Worm (Caenorhabditis elegans) whole organism, L3 larva: Measurements from ENCODE around the gene nhr-58.
A peak's percentile ranks its signal among the peaks of the same experiment; 100 is the strongest.

Experiments
- R02D3.7 ChIP-seq: fragments of 150-350 bp; optimal IDR thresholded peaks from 2 replicates; lab custom pipeline; 2014; ENCODE audit warnings: missing biosample characterization, missing genetic modification characterization
- ZK546.5 ChIP-seq: sonication (generic microtip); optimal IDR thresholded peaks from 2 replicates; lab custom pipeline; 2017; ENCODE audit warnings: missing biosample characterization, missing genetic modification characterization
- ceh-28 ChIP-seq: fragments of 150-350 bp; optimal IDR thresholded peaks from 2 replicates; lab custom pipeline; 2014; ENCODE audit warnings: missing biosample characterization, missing genetic modification reagents, missing genetic modification characterization
- ceh-82 ChIP-seq: fragments of 150-350 bp; optimal IDR thresholded peaks from 2 replicates; lab custom pipeline; 2014; ENCODE audit warnings: missing biosample characterization, missing genetic modification characterization
- ceh-9 ChIP-seq: sonication (generic microtip); optimal IDR thresholded peaks from 2 replicates; lab custom pipeline; 2018; ENCODE audit warnings: missing biosample characterization, missing genetic modification characterization
- egl-27 ChIP-seq: sonication (generic microtip); optimal IDR thresholded peaks from 4 replicates; lab custom pipeline; 2017; ENCODE audit warnings: missing biosample characterization, missing genetic modification reagents, missing genetic modification characterization
- egl-5 ChIP-seq: fragments of 150-350 bp; optimal IDR thresholded peaks from 2 replicates; lab custom pipeline; 2017; ENCODE audit warnings: missing biosample characterization, missing genetic modification reagents, missing genetic modification characterization, inconsistent platforms
- elt-1 ChIP-seq: fragments of 150-350 bp; optimal IDR thresholded peaks from 2 replicates; lab custom pipeline; 2014; ENCODE audit warnings: missing biosample characterization, missing genetic modification characterization
- elt-2 ChIP-seq: sonication (generic microtip); optimal IDR thresholded peaks from 2 replicates; lab custom pipeline; 2016; ENCODE audit warnings: missing genetic modification reagents, mild to moderate bottlenecking, missing genetic modification characterization, missing compliant biosample characterization
- elt-3 ChIP-seq, 3 experiments: fragments of 150-350 bp in 1 of 3; sonication (generic microtip) in 2 of 3; optimal IDR thresholded peaks; 2 replicates in 2 of 3; 4 replicates in 1 of 3; lab custom pipeline; 2014 to 2017; ENCODE audit warnings: missing biosample characterization in 3 of 3, missing genetic modification characterization in 3 of 3
- eor-1 ChIP-seq, 2 experiments: fragments of 150-350 bp; optimal IDR thresholded peaks; 2 replicates each; lab custom pipeline; 2014 to 2018; ENCODE audit warnings: missing biosample characterization in 2 of 2, missing genetic modification characterization in 2 of 2
- fos-1 ChIP-seq: fragments of 150-350 bp; optimal IDR thresholded peaks from 2 replicates; lab custom pipeline; 2014; ENCODE audit warnings: missing biosample characterization, missing genetic modification characterization
- hmg-11 ChIP-seq: sonication (generic microtip); optimal IDR thresholded peaks from 2 replicates; lab custom pipeline; 2016; ENCODE audit warnings: missing genetic modification characterization, missing compliant biosample characterization
- jun-1 ChIP-seq: fragments of 150-350 bp; optimal IDR thresholded peaks from 2 replicates; lab custom pipeline; 2014; ENCODE audit warnings: missing biosample characterization, missing genetic modification reagents, missing genetic modification characterization
- lin-15B ChIP-seq: fragments of 150-350 bp; optimal IDR thresholded peaks from 2 replicates; lab custom pipeline; 2014; ENCODE audit warnings: missing biosample characterization, missing genetic modification characterization
- lsy-12 ChIP-seq: sonication (generic microtip); optimal IDR thresholded peaks from 2 replicates; lab custom pipeline; 2016; ENCODE audit warnings: mild to moderate bottlenecking, missing genetic modification characterization, missing compliant biosample characterization
- mml-1 ChIP-seq: fragments of 150-350 bp; sonication (generic microtip); optimal IDR thresholded peaks from 3 replicates; lab custom pipeline; 2014; ENCODE audit warnings: missing biosample characterization, missing genetic modification characterization
- nfya-1 ChIP-seq: sonication (generic microtip); optimal IDR thresholded peaks from 2 replicates; lab custom pipeline; 2017; ENCODE audit warnings: missing genetic modification characterization, mild to moderate bottlenecking, missing compliant biosample characterization, antibody characterized with exemption, moderate library complexity; ENCODE audit not compliant: insufficient read depth
- nhr-11 ChIP-seq: fragments of 150-350 bp; optimal IDR thresholded peaks from 2 replicates; lab custom pipeline; 2014; ENCODE audit warnings: missing biosample characterization, missing genetic modification characterization
- nhr-12 ChIP-seq: fragments of 150-350 bp; optimal IDR thresholded peaks from 2 replicates; lab custom pipeline; 2014; ENCODE audit warnings: missing biosample characterization, missing genetic modification characterization
- nhr-23 ChIP-seq: fragments of 150-350 bp; optimal IDR thresholded peaks from 2 replicates; lab custom pipeline; 2014; ENCODE audit warnings: missing biosample characterization, missing genetic modification reagents, missing genetic modification characterization
- nhr-25 ChIP-seq: sonication (generic microtip); optimal IDR thresholded peaks from 2 replicates; lab custom pipeline; 2017; ENCODE audit warnings: missing biosample characterization, missing genetic modification characterization
- nhr-43 ChIP-seq: sonication (generic microtip); optimal IDR thresholded peaks from 2 replicates; lab custom pipeline; 2016; ENCODE audit warnings: mild to moderate bottlenecking, missing genetic modification characterization, missing compliant biosample characterization; ENCODE audit not compliant: poor library complexity, severe bottlenecking
- nhr-67 ChIP-seq: fragments of 150-350 bp; optimal IDR thresholded peaks from 2 replicates; lab custom pipeline; 2014; ENCODE audit warnings: missing biosample characterization, missing genetic modification characterization
- nhr-76 ChIP-seq: fragments of 150-350 bp; sonication (generic microtip); optimal IDR thresholded peaks from 5 replicates; lab custom pipeline; 2014; ENCODE audit warnings: missing biosample characterization, missing genetic modification characterization
- pha-4 ChIP-seq: fragments of 150-350 bp; optimal IDR thresholded peaks from 2 replicates; lab custom pipeline; 2014; ENCODE audit warnings: missing biosample characterization, missing genetic modification reagents, missing genetic modification characterization
- pqm-1 ChIP-seq: fragments of 150-350 bp; optimal IDR thresholded peaks from 2 replicates; lab custom pipeline; 2017; ENCODE audit warnings: missing biosample characterization, missing genetic modification characterization, inconsistent platforms
- sea-2 ChIP-seq: fragments of 150-350 bp; sonication (generic microtip); optimal IDR thresholded peaks from 4 replicates; lab custom pipeline; 2014; ENCODE audit warnings: missing biosample characterization, missing genetic modification reagents, missing genetic modification characterization
- skn-1 ChIP-seq: fragments of 150-350 bp; optimal IDR thresholded peaks from 2 replicates; lab custom pipeline; 2014; ENCODE audit warnings: missing biosample characterization, missing genetic modification characterization
- snpc-4 ChIP-seq: fragments of 150-350 bp; optimal IDR thresholded peaks from 2 replicates; lab custom pipeline; 2014; ENCODE audit warnings: missing biosample characterization, missing genetic modification characterization
- unc-39 ChIP-seq: sonication (generic microtip); optimal IDR thresholded peaks from 4 replicates; lab custom pipeline; 2017; ENCODE audit warnings: missing biosample characterization, missing genetic modification characterization
- unc-62 ChIP-seq: fragments of 150-350 bp; sonication (generic microtip); optimal IDR thresholded peaks from 4 replicates; lab custom pipeline; 2014; ENCODE audit warnings: missing biosample characterization, missing genetic modification reagents, missing genetic modification characterization
- ztf-11 ChIP-seq: fragments of 150-350 bp; optimal IDR thresholded peaks from 2 replicates; lab custom pipeline; 2014; ENCODE audit warnings: missing biosample characterization, missing genetic modification characterization

Gene nhr-58

ce11 chrV:556055-556454 lies 24.0 kb downstream of the nhr-58 start, which contains the start of gene srx-8:
Gene srx-8 (minus strand): TSS chrV:556155.
- TF ChIP-seq nhr-23 (no peak), lsy-12 (no peak)

ce11 chrV:559940-560339 lies 27.9 kb downstream of the nhr-58 start, which contains the start of gene srx-7:
Gene srx-7 (plus strand): TSS chrV:560195.
- TF ChIP-seq egl-27 (tag; lab: Kevin White, UChicago) (no peak), nhr-12 (tag; lab: Kevin White, UChicago) (no peak), lsy-12 (no peak), pqm-1 (no peak), nhr-23 (no peak), nhr-11 (tag; lab: Kevin White, UChicago) (no peak)

ce11 chrV:562834-563233 lies 30.8 kb downstream of the nhr-58 start, which contains the start of gene C14C6.2:
Gene C14C6.2 (plus strand): TSS chrV:563134.
- TF ChIP-seq elt-2 (tag; lab: Kevin White, UChicago): peak; percentile 9
- no peak for TF ChIP-seq sea-2
- TF ChIP-seq, all 47 proteins: peak for 1

- no peak for TF ChIP-seq nhr-11 (tag; lab: Kevin White, UChicago)
- no peak for TF ChIP-seq nhr-67 (tag; lab: Kevin White, UChicago)
- no peak for TF ChIP-seq nhr-25 (tag; lab: Kevin White, UChicago)
- no peak for TF ChIP-seq mml-1 (tag; lab: Kevin White, UChicago)
- TF ChIP-seq jun-1 (tag; lab: Kevin White, UChicago): no peak
- TF ChIP-seq skn-1: no peak
- no peak for TF ChIP-seq egl-5 (tag; lab: Kevin White, UChicago)
- TF ChIP-seq nhr-43 (tag; lab: Kevin White, UChicago): no peak
- no peak for TF ChIP-seq snpc-4 (tag; lab: Kevin White, UChicago)
- no peak for TF ChIP-seq fos-1 (tag; lab: Kevin White, UChicago)
- no peak for TF ChIP-seq nfya-1 (tag; lab: Kevin White, UChicago)
These were observed 33.9 kb downstream of the nhr-58 start, which contains the start of gene sri-73 for ce11 chrV:565984-566383. Gene sri-73 (minus strand): TSS chrV:566084.

- TF ChIP-seq unc-39 (tag; lab: Kevin White, UChicago) (no peak), pqm-1 (no peak), R02D3.7 (tag; lab: Kevin White, UChicago) (no peak)
These were observed 36.0 kb downstream of the nhr-58 start, which contains the start of gene sri-72 for ce11 chrV:568105-568504. Gene sri-72 (minus strand): TSS chrV:568205.

ce11 chrV:574639-575038 lies 42.6 kb downstream of the nhr-58 start, which contains the start of gene C14C6.13:
Gene C14C6.13 (minus strand): TSS chrV:574739.
- TF ChIP-seq eor-1 (tag; optimal IDR thresholded peaks at IDR 0.05; lab: Kevin White, UChicago): no peak
- no peak for TF ChIP-seq hmg-11 (tag; lab: Kevin White, UChicago)
- no peak for TF ChIP-seq unc-39 (tag; lab: Kevin White, UChicago)
- TF ChIP-seq ztf-11 (tag; lab: Kevin White, UChicago): no peak
- no peak for TF ChIP-seq ceh-9 (tag; lab: Kevin White, UChicago)
- no peak for TF ChIP-seq nhr-25 (tag; lab: Kevin White, UChicago)

- TF ChIP-seq egl-27 (tag; lab: Kevin White, UChicago) (no peak), egl-5 (tag; lab: Kevin White, UChicago) (no peak), lin-15B (no peak), ceh-28 (tag; lab: Kevin White, UChicago) (no peak), mml-1 (tag; lab: Kevin White, UChicago) (no peak), jun-1 (tag; lab: Kevin White, UChicago) (no peak), nfya-1 (tag; lab: Kevin White, UChicago) (no peak), ceh-82 (tag; lab: Kevin White, UChicago) (no peak), lsy-12 (no peak), nhr-25 (tag; lab: Kevin White, UChicago) (no peak), unc-62 (no peak), nhr-76 (tag; lab: Kevin White, UChicago) (no peak), skn-1 (no peak), ZK546.5 (tag; lab: Kevin White, UChicago) (no peak), elt-3 (tag; optimal IDR thresholded peaks at IDR 0.05; lab: Kevin White, UChicago) (no peak), pha-4 (tag; lab: Kevin White, UChicago) (no peak), snpc-4 (tag; lab: Kevin White, UChicago) (no peak), ceh-9 (tag; lab: Kevin White, UChicago) (no peak), elt-1 (tag; lab: Kevin White, UChicago) (no peak)
These were observed 44.0 kb downstream of the nhr-58 start, which contains the start of gene K06H6.5 for ce11 chrV:576070-576469. Gene K06H6.5 (plus strand): TSS chrV:576370.
